Worm (Caenorhabditis elegans) whole organism, L4 larva: ENCODE measurements around the gene F18E9.7.

Experiments used
- F49E8.2 ChIP-seq: sonication (generic microtip); optimal IDR thresholded peaks from 2 replicates; lab custom pipeline; 2016; ENCODE audit warnings: missing compliant biosample characterization, mild to moderate bottlenecking, missing genetic modification characterization, borderline replicate concordance
- Y105C5A.15 ChIP-seq: fragments of 200-800 bp; sonication (Bioruptor generic); IDR thresholded peaks from 2 replicates; pipeline ENCODE4 v1.3.6; 2022; ENCODE audit warnings: missing genetic modification characterization, missing compliant biosample characterization
- ama-1 ChIP-seq: fragments of 150-350 bp; optimal IDR thresholded peaks from 2 replicates; lab custom pipeline; 2014; ENCODE audit warnings: inconsistent platforms, mixed read lengths
- dpl-1 ChIP-seq: fragments of 150-350 bp; optimal IDR thresholded peaks from 2 replicates; lab custom pipeline; 2014; ENCODE audit warnings: missing biosample characterization, missing genetic modification reagents, missing genetic modification characterization
- egl-27 ChIP-seq: sonication (generic microtip); optimal IDR thresholded peaks from 3 replicates; lab custom pipeline; 2017; ENCODE audit warnings: missing biosample characterization, missing genetic modification reagents, missing genetic modification characterization
- hlh-30 ChIP-seq: sonication (generic microtip); optimal IDR thresholded peaks from 2 replicates; lab custom pipeline; 2017; ENCODE audit warnings: antibody characterized with exemption, mild to moderate bottlenecking, missing genetic modification characterization, missing compliant biosample characterization; ENCODE audit not compliant: insufficient read depth
- jun-1 ChIP-seq: fragments of 150-350 bp; optimal IDR thresholded peaks from 2 replicates; lab custom pipeline; 2014; ENCODE audit warnings: missing biosample characterization, missing genetic modification reagents, missing genetic modification characterization
- lsy-2 ChIP-seq, 2 experiments: fragments of 150-350 bp in 1 of 2; sonication (generic microtip) in 1 of 2; optimal IDR thresholded peaks; 2 replicates each; lab custom pipeline; 2014 to 2017; ENCODE audit warnings: missing biosample characterization in 2 of 2, missing genetic modification characterization in 2 of 2
- nhr-10 ChIP-seq: fragments of 150-350 bp; optimal IDR thresholded peaks from 2 replicates; lab custom pipeline; 2014; ENCODE audit warnings: missing biosample characterization, missing genetic modification characterization
- nhr-25 ChIP-seq: sonication (generic microtip); optimal IDR thresholded peaks from 2 replicates; lab custom pipeline; 2017; ENCODE audit warnings: missing genetic modification characterization, mild to moderate bottlenecking, missing compliant biosample characterization, antibody characterized with exemption, moderate library complexity, borderline replicate concordance; ENCODE audit not compliant: insufficient read depth
- unc-39 ChIP-seq: sonication (generic microtip); optimal IDR thresholded peaks from 2 replicates; lab custom pipeline; 2017; ENCODE audit warnings: missing biosample characterization, missing genetic modification characterization

ce11 chrX:8638679-8639184 is 41.2 kb upstream of the F18E9.7 start:
- TF ChIP-seq F49E8.2 (tag; lab: Kevin White, UChicago) (peak; percentile 58), jun-1 (tag; lab: Kevin White, UChicago) (no peak), egl-27 (tag; lab: Kevin White, UChicago) (no peak), ama-1 (lab: Kevin White, UChicago) (no peak), nhr-10 (tag; lab: Kevin White, UChicago) (no peak), hlh-30 (tag; lab: Kevin White, UChicago) (peak; percentile 24), Y105C5A.15 (GFP tag; lab: Robert Waterston, UW) (peak; percentile 71; the same call in 1 of the 2 replicates), dpl-1 (GFP tag; lab: Kevin White, UChicago) (no peak), unc-39 (tag; lab: Kevin White, UChicago) (no peak), nhr-25 (tag; lab: Kevin White, UChicago) (no peak), lsy-2 (tag; optimal IDR thresholded peaks at IDR 0.05; lab: Kevin White, UChicago) (no peak)
